Worm (Caenorhabditis elegans): ENCODE measurements around the gene F59E11.2.

- TF ChIP-seq F10E7.11 (tag; optimal IDR thresholded peaks at IDR 0.05) (no peak), ama-1 (optimal IDR thresholded peaks at IDR 0.05) (no peak), ama-1 (GFP tag; optimal IDR thresholded peaks at IDR 0.05) (no peak), snpc-4 (GFP tag; optimal IDR thresholded peaks at IDR 0.05) (no peak), snpc-4 (tag; optimal IDR thresholded peaks at IDR 0.05) (no peak), unc-62 (GFP tag; optimal IDR thresholded peaks at IDR 0.05) (no peak), pha-4 (tag; optimal IDR thresholded peaks at IDR 0.05) (no peak), Y79H2A.3 (GFP tag; conservative IDR thresholded peaks at IDR 0.05) (no peak), gei-17 (GFP tag; optimal IDR thresholded peaks at IDR 0.05) (no peak), nhr-80 (tag; optimal IDR thresholded peaks at IDR 0.05) (no peak)
Measured at ce11 chrV:9030248-9030647, 29.0 kb downstream of the F59E11.2 start, which contains the start of gene C25E10.5.

Measured in whole organism, young adult.